Worm (Caenorhabditis elegans): ENCODE data around the gene C17F4.11.

Gene C17F4.11

DNA sequence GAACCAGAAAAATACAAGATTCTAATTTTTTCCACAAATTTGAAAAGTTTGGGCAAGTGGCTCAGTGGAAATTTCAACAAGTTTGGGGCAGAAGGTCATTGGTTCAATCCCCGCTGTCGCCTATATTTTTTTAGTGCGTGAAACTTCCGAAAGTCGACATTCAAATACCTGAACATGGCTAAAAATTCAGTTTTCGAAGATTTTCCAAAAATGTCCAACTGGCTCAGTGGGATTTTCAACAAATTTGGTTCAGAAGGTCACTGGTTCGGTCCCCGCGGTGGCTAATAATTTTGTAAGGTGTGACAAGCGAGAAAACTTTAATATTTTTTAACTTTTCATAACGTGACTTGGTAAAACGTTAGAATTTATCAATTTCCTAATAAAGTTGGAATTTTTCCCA is 27.4 kb downstream of the C17F4.11 start:
- TF ChIP-seq T26A8.4 (GFP tag; IDR thresholded peaks at IDR 0.05) (no peak), zip-11 (GFP tag; IDR thresholded peaks at IDR 0.05) (no peak), ceh-28 (tag; optimal IDR thresholded peaks at IDR 0.05) (no peak), mes-2 (tag; optimal IDR thresholded peaks at IDR 0.05; ENCODE audit: poor library complexity, severe bottlenecking) (no peak), ces-1 (GFP tag; optimal IDR thresholded peaks at IDR 0.05) (no peak), daf-8 (GFP tag; IDR thresholded peaks at IDR 0.05) (no peak), nhr-42 (GFP tag; IDR thresholded peaks at IDR 0.05) (no peak), aha-1 (tag) (no peak), egl-27 (tag; optimal IDR thresholded peaks at IDR 0.05) (no peak), lin-38 (GFP tag; IDR thresholded peaks at IDR 0.05) (no peak), unc-62 (GFP tag; optimal IDR thresholded peaks at IDR 0.05 in 1 of 2) (no peak), unc-62 (tag; optimal IDR thresholded peaks at IDR 0.05) (no peak), Y5F2A.4 (GFP tag; optimal IDR thresholded peaks at IDR 0.05) (no peak), pqm-1 (tag; optimal IDR thresholded peaks at IDR 0.05) (no peak)

ce11 chrII:3267365-3267764 is 30.1 kb downstream of the C17F4.11 start, which contains the start of gene F02E11.7:
F02E11.7 (plus strand) TSS chrII:3267665.
- TF ChIP-seq madf-5 (GFP tag; IDR thresholded peaks at IDR 0.05) (no peak), nhr-25 (tag; optimal IDR thresholded peaks at IDR 0.05; ENCODE audit: borderline replicate concordance, insufficient read depth) (no peak), T20F7.1 (GFP tag; optimal IDR thresholded peaks at IDR 0.05) (no peak), egl-27 (tag; optimal IDR thresholded peaks at IDR 0.05) (no peak), php-3 (GFP tag; IDR thresholded peaks at IDR 0.05) (no peak), unc-39 (tag; optimal IDR thresholded peaks at IDR 0.05) (no peak), unc-130 (GFP tag; optimal IDR thresholded peaks at IDR 0.05) (no peak), fos-1 (tag; optimal IDR thresholded peaks at IDR 0.05) (no peak)

ce11 chrII:3267815-3268214 is 30.5 kb downstream of the C17F4.11 start:
- TF ChIP-seq daf-12 (tag; optimal IDR thresholded peaks at IDR 0.05): no peak
- TF ChIP-seq madf-5 (GFP tag; IDR thresholded peaks at IDR 0.05): peak in 1 of 2 experiments; percentile 55; a peak in 1 of 4 replicates
- no peak for TF ChIP-seq hlh-30 (tag; optimal IDR thresholded peaks at IDR 0.05; ENCODE audit: insufficient read depth)
- TF ChIP-seq cey-2 (tag; optimal IDR thresholded peaks at IDR 0.05; ENCODE audit: borderline replicate concordance, insufficient read depth): no peak
- no peak for TF ChIP-seq zip-11 (GFP tag; IDR thresholded peaks at IDR 0.05)
- TF ChIP-seq mes-2 (tag; optimal IDR thresholded peaks at IDR 0.05; ENCODE audit: poor library complexity, severe bottlenecking): peak; percentile 55
- peak; percentile 27 for TF ChIP-seq dve-1 (tag; optimal IDR thresholded peaks at IDR 0.05; ENCODE audit: insufficient read depth)
- TF ChIP-seq lin-38 (GFP tag; IDR thresholded peaks at IDR 0.05): peak; percentile 56
- TF ChIP-seq dmd-9 (GFP tag; IDR thresholded peaks at IDR 0.05): no peak
- TF ChIP-seq spr-1 (tag; optimal IDR thresholded peaks at IDR 0.05): no peak
- no peak for TF ChIP-seq unc-130 (GFP tag; optimal IDR thresholded peaks at IDR 0.05)
- TF ChIP-seq daf-16 (GFP tag; optimal IDR thresholded peaks at IDR 0.05): peak in 1 of 2 experiments; percentile 21
- no peak for TF ChIP-seq daf-16 (tag; optimal IDR thresholded peaks at IDR 0.05)
- no peak for TF ChIP-seq ZK337.2 (GFP tag; IDR thresholded peaks at IDR 0.05)
- TF ChIP-seq pha-4 (GFP tag; IDR thresholded peaks at IDR 0.05): peak; percentile 53; the same call in 1 of the 2 replicates
- TF ChIP-seq pha-4 (tag; optimal IDR thresholded peaks at IDR 0.05): no peak
- TF ChIP-seq zfp-3 (GFP tag; conservative IDR thresholded peaks at IDR 0.05): 0 out of 2 replicates have a peak, but pooled peaks have one; percentile 43
- no peak for TF ChIP-seq lin-1 (GFP tag; IDR thresholded peaks at IDR 0.05)
- peak; percentile 57; the same call in 1 of the 2 replicates for TF ChIP-seq vab-7 (GFP tag; IDR thresholded peaks at IDR 0.05)
- 0 out of 2 replicates have a peak, but pooled peaks have one; percentile 26 for TF ChIP-seq T26A8.4 (GFP tag; IDR thresholded peaks at IDR 0.05)
- TF ChIP-seq duxl-1 (tag; optimal IDR thresholded peaks at IDR 0.05; ENCODE audit: poor library complexity): peak; percentile 61
- peak; percentile 28; the same call in 1 of the 2 replicates for TF ChIP-seq dmd-6 (GFP tag; IDR thresholded peaks at IDR 0.05)
- TF ChIP-seq F37D6.2 (tag; optimal IDR thresholded peaks at IDR 0.05): no peak
- TF ChIP-seq nhr-11 (tag; optimal IDR thresholded peaks at IDR 0.05): no peak
- 0 out of 2 replicates have a peak, but pooled peaks have one; percentile 22 for TF ChIP-seq ceh-44 (GFP tag; IDR thresholded peaks at IDR 0.05)
- TF ChIP-seq dmd-8 (GFP tag; IDR thresholded peaks at IDR 0.05): 0 out of 2 replicates have a peak, but pooled peaks have one; percentile 45
- no peak for TF ChIP-seq nhr-77 (tag; optimal IDR thresholded peaks at IDR 0.05)
- 0 out of 2 replicates have a peak, but pooled peaks have one; percentile 10 for TF ChIP-seq hmg-1.1 (GFP tag; IDR thresholded peaks at IDR 0.05)
- TF ChIP-seq lim-7 (GFP tag; IDR thresholded peaks at IDR 0.05): peak; percentile 70
- no peak for TF ChIP-seq ceh-82 (tag; optimal IDR thresholded peaks at IDR 0.05)
- TF ChIP-seq egl-43 (GFP tag; IDR thresholded peaks at IDR 0.05): 0 out of 2 replicates have a peak, but pooled peaks have one; percentile 61
- no peak for TF ChIP-seq nhr-102 (tag; optimal IDR thresholded peaks at IDR 0.05)

Data from whole organism, L4 larva.